Fruit fly (Drosophila melanogaster): ENCODE measurements around the gene Gcna.

The Gcna gene

DNA sequence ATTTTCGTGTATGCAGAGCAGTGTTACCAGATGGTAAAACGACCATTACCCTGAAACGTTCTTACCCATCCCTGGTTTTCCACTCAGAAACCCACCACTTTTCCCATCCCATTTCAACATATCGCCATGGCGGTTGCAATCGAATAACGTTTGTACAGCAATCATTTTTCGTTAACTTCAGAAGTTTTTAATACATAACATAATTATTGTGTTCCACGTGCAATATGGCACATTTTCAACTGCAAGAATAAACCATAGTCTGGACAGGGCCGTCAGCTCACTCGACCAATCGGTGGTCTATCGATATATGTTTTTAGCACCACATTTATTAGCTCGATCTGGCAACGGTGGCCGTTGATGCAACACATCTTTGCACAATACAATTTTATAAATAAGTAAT is 24.3 kb upstream of the Gcna start, which contains the start of the genes trr and mRpL16:
TSS of gene trr (minus strand) at position 25 of the 400 bp plus-strand sequence.
TSS of gene mRpL16 (plus strand) at position 331 of the 400 bp plus-strand sequence.
- TF ChIP-seq eg (GFP tag; IDR thresholded peaks at IDR 0.05) (peak; percentile 39; the same call in 1 of the 3 replicates), CG8119 (GFP tag; IDR thresholded peaks at IDR 0.05) (no peak), Sox102F (GFP tag; optimal IDR thresholded peaks at IDR 0.05) (no peak), lz (GFP tag; optimal IDR thresholded peaks at IDR 0.05) (peak; percentile 44), Lpt (GFP tag; optimal IDR thresholded peaks at IDR 0.05) (no peak), esn (GFP tag; optimal IDR thresholded peaks at IDR 0.05) (peak; percentile 44), CG15336 (GFP tag; IDR thresholded peaks at IDR 0.05) (no peak), CG3919 (GFP tag; optimal IDR thresholded peaks at IDR 0.05) (no peak), CG10669 (GFP tag; optimal IDR thresholded peaks at IDR 0.05) (no peak), CG3032 (tag; optimal IDR thresholded peaks at IDR 0.05) (peak; percentile 54), achi (GFP tag; optimal IDR thresholded peaks at IDR 0.05) (no peak), CG31627 (GFP tag; optimal IDR thresholded peaks at IDR 0.05) (peak; percentile 36)

DNA sequence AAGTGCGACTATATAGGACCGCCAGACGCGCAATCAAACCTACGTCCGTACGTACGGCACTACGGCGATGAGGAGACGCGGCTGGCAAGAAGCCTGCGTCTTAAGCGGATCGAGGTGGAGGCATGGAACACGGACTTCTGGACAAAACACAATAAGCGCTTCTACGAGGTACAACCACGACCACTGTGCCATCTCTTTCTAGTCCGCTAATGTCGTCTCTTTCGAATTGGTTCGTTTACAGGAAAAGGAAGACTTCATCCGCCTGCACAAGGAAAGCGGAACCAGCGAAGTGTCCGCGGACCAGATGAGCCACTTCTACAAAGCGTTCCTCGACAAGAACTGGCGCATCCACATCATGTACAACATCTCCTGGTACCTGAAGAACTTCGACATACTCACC is 15.1 kb upstream of the Gcna start:
- TF ChIP-seq spab (GFP tag; optimal IDR thresholded peaks at IDR 0.05) = no peak
- TF ChIP-seq Met (GFP tag; optimal IDR thresholded peaks at IDR 0.05) = no peak
- TF ChIP-seq CG11294 (GFP tag; IDR thresholded peaks at IDR 0.05) = no peak
- TF ChIP-seq Sox102F (GFP tag; optimal IDR thresholded peaks at IDR 0.05) = no peak
- no peak for TF ChIP-seq Sox15 (GFP tag; optimal IDR thresholded peaks at IDR 0.05)
- TF ChIP-seq CG6276 (GFP tag; optimal IDR thresholded peaks at IDR 0.05) = no peak
- TF ChIP-seq topi (GFP tag; optimal IDR thresholded peaks at IDR 0.05) = no peak
- no peak for TF ChIP-seq Eip78C (GFP tag)
- no peak for TF ChIP-seq vri (GFP tag; optimal IDR thresholded peaks at IDR 0.05)
- no peak for TF ChIP-seq CG7368 (GFP tag; optimal IDR thresholded peaks at IDR 0.05)
- no peak for TF ChIP-seq esn (GFP tag; optimal IDR thresholded peaks at IDR 0.05)
- no peak for TF ChIP-seq CG8119 (GFP tag; IDR thresholded peaks at IDR 0.05)
- TF ChIP-seq Hr4 (GFP tag; optimal IDR thresholded peaks at IDR 0.05) = no peak
- no peak for TF ChIP-seq CG6854 (GFP tag; optimal IDR thresholded peaks at IDR 0.05)
- no peak for TF ChIP-seq lz (GFP tag; optimal IDR thresholded peaks at IDR 0.05)
- TF ChIP-seq cyc (GFP tag; optimal IDR thresholded peaks at IDR 0.05) = no peak
- no peak for TF ChIP-seq dsx (GFP tag; optimal IDR thresholded peaks at IDR 0.05; ENCODE audit: poor library complexity, severe bottlenecking)
- no peak for TF ChIP-seq CG15336 (GFP tag; IDR thresholded peaks at IDR 0.05)

DNA sequence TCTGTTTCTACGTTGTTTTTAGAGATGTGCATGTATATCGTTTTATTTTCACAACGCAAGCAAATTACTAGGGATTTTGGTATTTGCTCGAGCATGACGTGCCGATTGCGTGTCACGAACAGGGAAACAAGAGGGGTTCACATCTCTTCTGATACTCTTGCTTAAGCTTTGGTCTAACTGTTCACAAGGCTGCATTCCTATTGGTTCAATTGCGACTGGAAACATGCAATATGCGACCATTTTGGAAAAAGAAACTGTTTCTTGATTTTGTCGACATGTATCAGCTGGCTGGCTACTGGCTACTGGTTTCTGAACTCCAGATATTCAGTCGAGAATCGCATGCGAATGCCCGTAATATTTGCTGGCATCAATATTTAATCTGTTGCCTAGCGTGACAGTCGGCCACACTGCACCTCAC is 14.5 kb upstream of the Gcna start, which contains the start of gene Coa8:
TSS of gene Coa8 (plus strand) at position 144 of the 418 bp plus-strand sequence.
- TF ChIP-seq lz (GFP tag; optimal IDR thresholded peaks at IDR 0.05) = peak; percentile 41
- no peak for TF ChIP-seq fkh (GFP tag; optimal IDR thresholded peaks at IDR 0.05)
- peak; percentile 48 for TF ChIP-seq CG3032 (tag; optimal IDR thresholded peaks at IDR 0.05)
- peak; percentile 43 for TF ChIP-seq topi (GFP tag; optimal IDR thresholded peaks at IDR 0.05)
- TF ChIP-seq svp (GFP tag) = peak; percentile 14
- TF ChIP-seq fd85E (GFP tag; optimal IDR thresholded peaks at IDR 0.05) = no peak
- no peak for TF ChIP-seq CG10631 (GFP tag; optimal IDR thresholded peaks at IDR 0.05)
- TF ChIP-seq CG8119 (GFP tag; IDR thresholded peaks at IDR 0.05) = no peak
- TF ChIP-seq Hr39 (GFP tag; optimal IDR thresholded peaks at IDR 0.05) = peak; percentile 54
- TF ChIP-seq CG3919 (GFP tag; optimal IDR thresholded peaks at IDR 0.05) = peak; percentile 40
- no peak for TF ChIP-seq Met (GFP tag; optimal IDR thresholded peaks at IDR 0.05)
- TF ChIP-seq eg (GFP tag; IDR thresholded peaks at IDR 0.05) = peak; percentile 59; the same call in 2 of the 3 replicates
- TF ChIP-seq OdsH (GFP tag; optimal IDR thresholded peaks at IDR 0.05) = no peak
- TF ChIP-seq CG8319 (GFP tag; optimal IDR thresholded peaks at IDR 0.05) = no peak
- TF ChIP-seq CG11294 (GFP tag; IDR thresholded peaks at IDR 0.05) = 0 out of 2 replicates have a peak, but pooled peaks have one; percentile 29
- no peak for TF ChIP-seq Sox102F (GFP tag; optimal IDR thresholded peaks at IDR 0.05)
- no peak for TF ChIP-seq CG10669 (GFP tag; optimal IDR thresholded peaks at IDR 0.05)
- no peak for TF ChIP-seq fd59A (GFP tag; optimal IDR thresholded peaks at IDR 0.05)
- TF ChIP-seq acj6 (GFP tag; optimal IDR thresholded peaks at IDR 0.05) = peak; percentile 45
- no peak for TF ChIP-seq salr (GFP tag; optimal IDR thresholded peaks at IDR 0.05)
- no peak for TF ChIP-seq Eip75B (GFP tag; optimal IDR thresholded peaks at IDR 0.05)
- no peak for TF ChIP-seq Blimp-1 (GFP tag; optimal IDR thresholded peaks at IDR 0.05)
- TF ChIP-seq CG6276 (GFP tag; optimal IDR thresholded peaks at IDR 0.05) = no peak
- no peak for TF ChIP-seq CG7368 (GFP tag; optimal IDR thresholded peaks at IDR 0.05)
- TF ChIP-seq Hr4 (GFP tag; optimal IDR thresholded peaks at IDR 0.05) = no peak
- peak; percentile 7 for TF ChIP-seq CG6792 (GFP tag; optimal IDR thresholded peaks at IDR 0.05)
- TF ChIP-seq Sox15 (GFP tag; optimal IDR thresholded peaks at IDR 0.05) = peak; percentile 5
- no peak for TF ChIP-seq CG11902 (GFP tag; optimal IDR thresholded peaks at IDR 0.05)
- peak; percentile 43 for TF ChIP-seq cyc (GFP tag; optimal IDR thresholded peaks at IDR 0.05)
- TF ChIP-seq CG34406 (GFP tag; optimal IDR thresholded peaks at IDR 0.05) = no peak
- peak; percentile 41 for TF ChIP-seq CG31627 (GFP tag; optimal IDR thresholded peaks at IDR 0.05)
- TF ChIP-seq net (GFP tag; optimal IDR thresholded peaks at IDR 0.05) = no peak
- peak; percentile 40 for TF ChIP-seq Sox14 (GFP tag; optimal IDR thresholded peaks at IDR 0.05)
- TF ChIP-seq Gug (GFP tag; IDR thresholded peaks at IDR 0.05) = 0 out of 2 replicates have a peak, but pooled peaks have one; percentile 29
- TF ChIP-seq Eip78C (GFP tag) = peak; percentile 70
- TF ChIP-seq CG8632 (GFP tag; optimal IDR thresholded peaks at IDR 0.05) = no peak
- TF ChIP-seq Ets96B (tag; optimal IDR thresholded peaks at IDR 0.05) = peak; percentile 10
- no peak for TF ChIP-seq spab (GFP tag; optimal IDR thresholded peaks at IDR 0.05)

All from whole organism, prepupa.